Fruit fly (Drosophila melanogaster) whole organism, embryonic: ENCODE results near the gene Arp10.

Experiments
- CG10321 ChIP-seq: fragments of 200-800 bp; sonication (Bioruptor generic); IDR thresholded peaks from 2 replicates; pipeline ENCODE4 v1.3.6; 2022; ENCODE audit warnings: missing biosample characterization, missing genetic modification characterization
- CG11085 ChIP-seq: fragments of 200-800 bp; sonication (Bioruptor generic); IDR thresholded peaks from 2 replicates; pipeline ENCODE4 v1.3.6; 2022; ENCODE audit warnings: missing biosample characterization, missing genetic modification characterization
- CG11504 ChIP-seq: fragments of 200-800 bp; sonication (Bioruptor generic); optimal IDR thresholded peaks from 3 replicates; lab custom pipeline; 2019; ENCODE audit warnings: missing biosample characterization, mild to moderate bottlenecking, missing genetic modification characterization, moderate library complexity
- CG11723 ChIP-seq: fragments of 200-800 bp; sonication (Bioruptor generic); optimal IDR thresholded peaks from 2 replicates; lab custom pipeline; 2017; ENCODE audit warnings: missing biosample characterization, mild to moderate bottlenecking, missing genetic modification characterization
- CG12104 ChIP-seq: fragments of 200-800 bp; sonication (Bioruptor generic); optimal IDR thresholded peaks from 3 replicates; lab custom pipeline; 2016; ENCODE audit warnings: missing biosample characterization, missing genetic modification characterization
- CG12299 ChIP-seq: fragments of 200-800 bp; sonication (Bioruptor generic); optimal IDR thresholded peaks from 2 replicates; lab custom pipeline; 2018; ENCODE audit warnings: missing biosample characterization, mild to moderate bottlenecking, missing genetic modification characterization
- CG13287 ChIP-seq: fragments of 200-800 bp; sonication (Bioruptor generic); IDR thresholded peaks from 2 replicates; pipeline ENCODE4 v1.3.6; 2022; ENCODE audit warnings: missing biosample characterization, missing genetic modification characterization; ENCODE audit not compliant: partially characterized antibody
- CG14050 ChIP-seq: fragments of 200-800 bp; sonication (Bioruptor generic); IDR thresholded peaks from 3 replicates; pipeline ENCODE4 v1.3.6; 2022; ENCODE audit warnings: missing biosample characterization, missing genetic modification characterization
- CG15479 ChIP-seq: fragments of 200-800 bp; sonication (Bioruptor generic); optimal IDR thresholded peaks from 3 replicates; lab custom pipeline; 2019; ENCODE audit warnings: missing biosample characterization, mild to moderate bottlenecking, missing genetic modification characterization, moderate library complexity
- CG16815 ChIP-seq: fragments of 200-800 bp; sonication (Bioruptor generic); optimal IDR thresholded peaks from 3 replicates; lab custom pipeline; 2017; ENCODE audit warnings: missing biosample characterization, mild to moderate bottlenecking, missing genetic modification characterization
- CG17385 ChIP-seq: fragments of 200-800 bp; sonication (Bioruptor generic); optimal IDR thresholded peaks from 3 replicates; lab custom pipeline; 2018; ENCODE audit warnings: missing biosample characterization, mild to moderate bottlenecking, missing genetic modification characterization
- CG17829 ChIP-seq: fragments of 200-800 bp; optimal IDR thresholded peaks from 2 replicates; lab custom pipeline; 2019; ENCODE audit warnings: missing biosample characterization, mild to moderate bottlenecking, missing genetic modification characterization, moderate library complexity
- CG1792 ChIP-seq: fragments of 200-800 bp; sonication (Bioruptor generic); optimal IDR thresholded peaks from 2 replicates; lab custom pipeline; 2016; ENCODE audit warnings: missing biosample characterization, missing genetic modification characterization
- CG18599 ChIP-seq: fragments of 200-800 bp; sonication (Bioruptor generic); optimal IDR thresholded peaks from 3 replicates; lab custom pipeline; 2017; ENCODE audit warnings: missing biosample characterization, missing genetic modification characterization, mild to moderate bottlenecking, moderate library complexity, missing genetic modification reagents
- CG2116 ChIP-seq: fragments of 200-800 bp; sonication (Bioruptor generic); optimal IDR thresholded peaks from 3 replicates; lab custom pipeline; 2018; ENCODE audit warnings: missing biosample characterization, mild to moderate bottlenecking, missing genetic modification characterization
- CG2678 ChIP-seq: fragments of 200-800 bp; sonication (Bioruptor generic); optimal IDR thresholded peaks from 3 replicates; lab custom pipeline; 2019; ENCODE audit warnings: missing biosample characterization, mild to moderate bottlenecking, missing genetic modification characterization, moderate library complexity
- CG31441 ChIP-seq: fragments of 200-800 bp; sonication (Bioruptor generic); IDR thresholded peaks from 2 replicates; pipeline ENCODE4 v1.3.6; 2022; ENCODE audit warnings: missing biosample characterization, missing genetic modification characterization
- CG34224 ChIP-seq: fragments of 200-800 bp; sonication (Bioruptor generic); IDR thresholded peaks from 3 replicates; pipeline ENCODE4 v1.3.6; 2022; ENCODE audit warnings: missing biosample characterization, missing genetic modification characterization; ENCODE audit not compliant: partially characterized antibody
- CG3838 ChIP-seq: fragments of 200-800 bp; sonication (Bioruptor generic); optimal IDR thresholded peaks from 3 replicates; lab custom pipeline; 2016; ENCODE audit warnings: missing biosample characterization, missing genetic modification characterization
- CG4328 ChIP-seq: fragments of 200-800 bp; sonication (Bioruptor generic); optimal IDR thresholded peaks from 3 replicates; lab custom pipeline; 2017; ENCODE audit warnings: missing biosample characterization, missing genetic modification reagents, missing genetic modification characterization
- CG4730 ChIP-seq: fragments of 200-800 bp; sonication (Bioruptor generic); IDR thresholded peaks from 2 replicates; pipeline ENCODE4 v1.3.6; 2022; ENCODE audit warnings: missing biosample characterization, missing genetic modification characterization
- CG7556 ChIP-seq: fragments of 200-800 bp; sonication (Bioruptor generic); optimal IDR thresholded peaks from 2 replicates; lab custom pipeline; 2017; ENCODE audit warnings: missing biosample characterization, mild to moderate bottlenecking, missing genetic modification characterization
- CG7963 ChIP-seq: fragments of 200-800 bp; sonication (Bioruptor generic); IDR thresholded peaks from 3 replicates; pipeline ENCODE4 v1.3.6; 2022; ENCODE audit warnings: missing biosample characterization, missing genetic modification characterization; ENCODE audit not compliant: partially characterized antibody
- CG8478 ChIP-seq: fragments of >200 bp; optimal IDR thresholded peaks from 2 replicates; lab custom pipeline; 2018
- CG9817 ChIP-seq: fragments of 200-800 bp; sonication (Bioruptor generic); optimal IDR thresholded peaks from 2 replicates; lab custom pipeline; 2018; ENCODE audit warnings: missing biosample characterization, mild to moderate bottlenecking, missing genetic modification characterization, moderate library complexity
- Ets97D ChIP-seq: fragments of 200-800 bp; sonication (Bioruptor generic); optimal IDR thresholded peaks from 3 replicates; lab custom pipeline; 2016; ENCODE audit warnings: missing biosample characterization, missing genetic modification characterization
- Fer3 ChIP-seq: fragments of 200-800 bp; sonication (Bioruptor generic); optimal IDR thresholded peaks from 2 replicates; lab custom pipeline; 2018; ENCODE audit warnings: missing biosample characterization, mild to moderate bottlenecking, missing genetic modification characterization, moderate library complexity
- Gsc ChIP-seq: fragments of 200-800 bp; sonication (Bioruptor generic); IDR thresholded peaks from 2 replicates; pipeline ENCODE4 v1.3.6; 2022; ENCODE audit warnings: missing biosample characterization, missing genetic modification characterization
- H2.0 ChIP-seq: fragments of 200-800 bp; sonication (Bioruptor generic); IDR thresholded peaks from 2 replicates; pipeline ENCODE4 v1.3.6; 2022; ENCODE audit warnings: missing biosample characterization, missing genetic modification characterization
- Hr51 ChIP-seq, 2 experiments: fragments of 200-800 bp; sonication (Bioruptor generic); optimal IDR thresholded peaks; 2 replicates in 1 of 2; 3 replicates in 1 of 2; lab custom pipeline; 2016 to 2018; ENCODE audit warnings: missing biosample characterization in 2 of 2, missing genetic modification characterization in 2 of 2, mild to moderate bottlenecking in 1 of 2, moderate library complexity in 1 of 2
- Lpt ChIP-seq: fragments of >200 bp; optimal IDR thresholded peaks from 2 replicates; lab custom pipeline; 2018; ENCODE audit warnings: missing biosample characterization, missing genetic modification characterization
- MESR4 ChIP-seq: fragments of 200-800 bp; sonication (Bioruptor generic); optimal IDR thresholded peaks from 2 replicates; lab custom pipeline; 2018; ENCODE audit warnings: missing biosample characterization, mild to moderate bottlenecking, missing genetic modification characterization, moderate library complexity
- Meics ChIP-seq: fragments of 200-800 bp; sonication (Bioruptor generic); optimal IDR thresholded peaks from 2 replicates; lab custom pipeline; 2017; ENCODE audit warnings: missing biosample characterization, mild to moderate bottlenecking, missing genetic modification characterization
- Oli ChIP-seq: fragments of 200-800 bp; sonication (Bioruptor generic); optimal IDR thresholded peaks from 2 replicates; lab custom pipeline; 2018; ENCODE audit warnings: missing biosample characterization, mild to moderate bottlenecking, missing genetic modification characterization, moderate library complexity
- Sry-β ChIP-seq: fragments of 200-800 bp; sonication (Bioruptor generic); optimal IDR thresholded peaks from 2 replicates; lab custom pipeline; 2018; ENCODE audit warnings: missing biosample characterization, mild to moderate bottlenecking, missing genetic modification characterization, moderate library complexity
- Stat92E ChIP-seq, 3 experiments: fragments of >200 bp in 2 of 3; fragments of 200-800 bp in 1 of 3; sonication (Bioruptor generic) in 1 of 3; optimal IDR thresholded peaks; 2 replicates each; lab custom pipeline; 2017 to 2019; ENCODE audit warnings: missing biosample characterization in 3 of 3, missing genetic modification characterization in 3 of 3, mild to moderate bottlenecking in 1 of 3, moderate library complexity in 1 of 3
- YL-1 ChIP-seq: fragments of 200-800 bp; sonication (Bioruptor generic); optimal IDR thresholded peaks from 3 replicates; lab custom pipeline; 2017; ENCODE audit warnings: missing biosample characterization, mild to moderate bottlenecking, missing genetic modification characterization
- chinmo ChIP-seq: fragments of 200-800 bp; sonication (Bioruptor generic); IDR thresholded peaks from 4 replicates; pipeline ENCODE4 v1.3.6; 2022; ENCODE audit warnings: missing biosample characterization, missing genetic modification characterization; ENCODE audit not compliant: partially characterized antibody
- dan ChIP-seq: fragments of 200-800 bp; sonication (Bioruptor generic); IDR thresholded peaks from 2 replicates; pipeline ENCODE4 v1.3.6; 2022; ENCODE audit warnings: missing biosample characterization, missing genetic modification characterization
- dmrt11E ChIP-seq: fragments of 200-800 bp; sonication (Bioruptor generic); optimal IDR thresholded peaks from 3 replicates; lab custom pipeline; 2018; ENCODE audit warnings: missing biosample characterization, mild to moderate bottlenecking, missing genetic modification characterization, moderate library complexity
- ftz-f1 ChIP-seq: fragments of 200-800 bp; sonication (Bioruptor generic); optimal IDR thresholded peaks from 2 replicates; lab custom pipeline; 2016; ENCODE audit warnings: missing biosample characterization, missing genetic modification characterization
- h ChIP-seq: fragments of >200 bp; optimal IDR thresholded peaks from 2 replicates; lab custom pipeline; 2017
- ken ChIP-seq: fragments of 200-800 bp; sonication (Bioruptor generic); IDR thresholded peaks from 3 replicates; pipeline ENCODE4 v1.3.6; 2022; ENCODE audit warnings: missing biosample characterization, missing genetic modification characterization
- maf-S ChIP-seq: fragments of 200-800 bp; sonication (Bioruptor generic); optimal IDR thresholded peaks from 2 replicates; lab custom pipeline; 2016; ENCODE audit warnings: missing biosample characterization, missing genetic modification characterization
- run ChIP-seq: fragments of 200-800 bp; sonication (Bioruptor generic); optimal IDR thresholded peaks from 3 replicates; lab custom pipeline; 2018; ENCODE audit warnings: missing biosample characterization, mild to moderate bottlenecking, missing genetic modification characterization
- schlank ChIP-seq: fragments of 200-800 bp; sonication (Bioruptor generic); optimal IDR thresholded peaks from 2 replicates; lab custom pipeline; 2018; ENCODE audit warnings: missing biosample characterization, mild to moderate bottlenecking, missing genetic modification characterization
- sna ChIP-seq: fragments of 200-800 bp; sonication (Bioruptor generic); IDR thresholded peaks from 2 replicates; pipeline ENCODE4 v1.3.6; 2022; ENCODE audit warnings: missing biosample characterization, missing genetic modification characterization; ENCODE audit not compliant: partially characterized antibody
- tap ChIP-seq: fragments of 200-800 bp; optimal IDR thresholded peaks from 3 replicates; lab custom pipeline; 2019; ENCODE audit warnings: missing biosample characterization, mild to moderate bottlenecking, missing genetic modification characterization, moderate library complexity
- vvl ChIP-seq: fragments of 200-800 bp; sonication (Bioruptor generic); IDR thresholded peaks from 2 replicates; pipeline ENCODE4 v1.3.6; 2022; ENCODE audit warnings: missing biosample characterization, missing genetic modification characterization
- yki ChIP-seq: fragments of >200 bp; optimal IDR thresholded peaks from 3 replicates; lab custom pipeline; 2018
- z ChIP-seq: fragments of 200-800 bp; sonication (Bioruptor generic); IDR thresholded peaks from 3 replicates; pipeline ENCODE4 v1.3.6; 2022; ENCODE audit warnings: missing biosample characterization, missing genetic modification characterization
- zf30C ChIP-seq: fragments of 200-800 bp; sonication (Bioruptor generic); optimal IDR thresholded peaks from 3 replicates; lab custom pipeline; 2018; ENCODE audit warnings: missing biosample characterization, mild to moderate bottlenecking, missing genetic modification characterization

The Arp10 gene

dm6 chrX:19637002-19637420 lies 9.0 kb downstream of the Arp10 start (continued):
- TF ChIP-seq dmrt11E (tag; lab: Kevin White, UChicago) = no peak
- no peak for TF ChIP-seq CG11504
- TF ChIP-seq chinmo (GFP tag; lab: Robert Waterston, UW) = peak; percentile 83; the same call in 3 of the 4 replicates
- TF ChIP-seq Fer3 (tag; lab: Kevin White, UChicago) = no peak
- TF ChIP-seq Sry-β (GFP tag; lab: Kevin White, UChicago) = no peak
- TF ChIP-seq zf30C = no peak
- peak; percentile 51 for TF ChIP-seq YL-1 (GFP tag; lab: Kevin White, UChicago)
- no peak for TF ChIP-seq CG2678 (tag; lab: Kevin White, UChicago)
- TF ChIP-seq CG1792 (GFP tag; lab: Kevin White, UChicago) = no peak
- TF ChIP-seq tap (tag; lab: Kevin White, UChicago) = no peak
- TF ChIP-seq Hr51 (GFP tag; optimal IDR thresholded peaks at IDR 0.05; lab: Kevin White, UChicago) = no peak
- TF ChIP-seq maf-S = peak; percentile 1
- no peak for TF ChIP-seq CG9817
- TF ChIP-seq h (lab: Kevin White, UChicago) = no peak
- no peak for TF ChIP-seq CG4328 (GFP tag; lab: Kevin White, UChicago)
- peak; percentile 22 for TF ChIP-seq CG11723 (GFP tag; lab: Kevin White, UChicago)
- TF ChIP-seq run (tag; lab: Kevin White, UChicago) = no peak
- TF ChIP-seq CG31441 (GFP tag; lab: Robert Waterston, UW) = no peak
- TF ChIP-seq CG11085 (GFP tag; lab: Robert Waterston, UW) = no peak
- TF ChIP-seq CG14050 = no peak
- no peak; the same call in 1 of the 2 replicates for TF ChIP-seq CG13287 (GFP tag; lab: Robert Waterston, UW)
- no peak for TF ChIP-seq Ets97D (GFP tag; lab: Kevin White, UChicago)
- TF ChIP-seq schlank = no peak
- no peak for TF ChIP-seq H2.0 (GFP tag; lab: Robert Waterston, UW)
- no peak for TF ChIP-seq Gsc
- no peak for TF ChIP-seq CG7963
- peak; percentile 11 for TF ChIP-seq Meics (GFP tag; lab: Kevin White, UChicago)
- TF ChIP-seq CG12299 = no peak
- TF ChIP-seq vvl (GFP tag; lab: Robert Waterston, UW) = no peak
- TF ChIP-seq CG15479 (GFP tag; lab: Kevin White, UChicago) = no peak
- no peak for TF ChIP-seq ken (GFP tag; lab: Robert Waterston, UW)
- no peak for TF ChIP-seq Stat92E (GFP tag; optimal IDR thresholded peaks at IDR 0.05; lab: Kevin White, UChicago)
- TF ChIP-seq Lpt (GFP tag; lab: Kevin White, UChicago) = no peak
- no peak for TF ChIP-seq CG17385 (GFP tag; lab: Kevin White, UChicago)
- no peak for TF ChIP-seq CG16815 (GFP tag; lab: Kevin White, UChicago)
- no peak for TF ChIP-seq CG12104 (GFP tag; lab: Kevin White, UChicago)
- no peak for TF ChIP-seq sna (GFP tag; lab: Robert Waterston, UW)
- TF ChIP-seq CG18599 = peak; percentile 18
- TF ChIP-seq CG8478 (lab: Kevin White, UChicago) = peak; percentile 98
- TF ChIP-seq ftz-f1 = no peak
- TF ChIP-seq CG7556 = no peak
- no peak for TF ChIP-seq z
- TF ChIP-seq MESR4 (GFP tag; lab: Kevin White, UChicago) = no peak
- TF ChIP-seq CG34224 (GFP tag; lab: Robert Waterston, UW) = no peak
- TF ChIP-seq dan = no peak
- no peak for TF ChIP-seq CG10321 (GFP tag; lab: Robert Waterston, UW)
- no peak for TF ChIP-seq CG2116 (GFP tag; lab: Kevin White, UChicago)
- no peak for TF ChIP-seq Oli (tag; lab: Kevin White, UChicago)
- no peak for TF ChIP-seq CG4730 (GFP tag; lab: Robert Waterston, UW)
- no peak for TF ChIP-seq CG3838
- TF ChIP-seq CG17829 (tag; lab: Kevin White, UChicago) = no peak
- TF ChIP-seq yki (lab: Kevin White, UChicago) = no peak
